Worm (Caenorhabditis elegans): Measurements from ENCODE around the gene C56G2.9.

DNA sequence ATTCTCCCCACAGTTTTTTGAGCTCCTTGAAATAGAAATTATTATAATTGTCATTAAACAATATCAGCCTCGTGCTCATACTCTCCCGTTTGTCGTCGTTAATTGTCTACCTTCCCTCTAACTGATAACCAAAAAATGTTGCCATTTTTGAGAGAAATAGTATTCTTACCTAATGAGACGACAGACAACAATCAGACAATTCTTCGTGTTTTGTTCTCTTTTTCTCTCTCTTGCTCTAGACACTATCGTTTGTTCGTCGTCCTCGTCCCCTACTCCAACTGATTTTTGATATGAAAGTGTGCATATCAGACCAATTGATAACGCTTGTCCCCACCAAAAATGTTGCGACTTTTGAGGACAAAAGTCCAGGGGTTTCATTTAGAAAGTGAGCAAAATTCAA, 18.4 kb upstream of the C56G2.9 start:
- TF ChIP-seq him-1 (tag; optimal IDR thresholded peaks at IDR 0.05): no peak
- TF ChIP-seq W03F9.2 (tag; optimal IDR thresholded peaks at IDR 0.05): no peak

Measured in whole organism, L4/young adult.